Fruit fly (Drosophila melanogaster): ENCODE data around the gene Npc2c.
A peak's percentile ranks its signal among the peaks of the same experiment; 100 is the strongest.

Npc2c gene

dm6 chr3R:10097531-10098295 lies 37.7 kb downstream of the Npc2c start (continued):
- peak; percentile 51 for TF ChIP-seq Blimp-1 (GFP tag; optimal IDR thresholded peaks at IDR 0.05)
- TF ChIP-seq Side (GFP tag; optimal IDR thresholded peaks at IDR 0.05) = peak; percentile 46
- no peak for TF ChIP-seq sim (GFP tag; IDR thresholded peaks at IDR 0.05)
- TF ChIP-seq CG12104 (GFP tag; optimal IDR thresholded peaks at IDR 0.05) = no peak
- TF ChIP-seq CG10654 (GFP tag; optimal IDR thresholded peaks at IDR 0.05) = peak; percentile 37
- no peak for TF ChIP-seq CG42726 (GFP tag; IDR thresholded peaks at IDR 0.05; ENCODE audit: partially characterized antibody)
- TF ChIP-seq pros (GFP tag; optimal IDR thresholded peaks at IDR 0.05) = no peak
- TF ChIP-seq dan (GFP tag; IDR thresholded peaks at IDR 0.05) = no peak
- peak; percentile 27 for TF ChIP-seq CG5180 (GFP tag; optimal IDR thresholded peaks at IDR 0.05)
- peak; percentile 36; the same call in 1 of the 2 replicates for TF ChIP-seq CG11696 (GFP tag; IDR thresholded peaks at IDR 0.05)
- no peak for TF ChIP-seq CG5245 (GFP tag; optimal IDR thresholded peaks at IDR 0.05)
- TF ChIP-seq CG8388 (GFP tag; optimal IDR thresholded peaks at IDR 0.05) = peak; percentile 50
- TF ChIP-seq Lim3 (GFP tag; IDR thresholded peaks at IDR 0.05) = no peak
- TF ChIP-seq Xbp1 (GFP tag; optimal IDR thresholded peaks at IDR 0.05) = peak; percentile 62
- peak; percentile 42 for TF ChIP-seq salm (tag; optimal IDR thresholded peaks at IDR 0.05)
- peak; percentile 60; the same call in 2 of the 3 replicates for TF ChIP-seq CG17361 (GFP tag; IDR thresholded peaks at IDR 0.05)
- TF ChIP-seq maf-S (GFP tag; optimal IDR thresholded peaks at IDR 0.05) = peak; percentile 42
- TF ChIP-seq CG2120 (GFP tag; optimal IDR thresholded peaks at IDR 0.05) = peak; percentile 90
- TF ChIP-seq CG1529 (GFP tag; optimal IDR thresholded peaks at IDR 0.05) = peak; percentile 37
- no peak for TF ChIP-seq lola (GFP tag; optimal IDR thresholded peaks at IDR 0.05)
- peak; percentile 83 for TF ChIP-seq gem (tag; optimal IDR thresholded peaks at IDR 0.05)
- TF ChIP-seq Ptx1 (GFP tag; IDR thresholded peaks at IDR 0.05) = peak; percentile 73
- peak; percentile 53 for TF ChIP-seq CG1603 (tag; optimal IDR thresholded peaks at IDR 0.05)
- peak; percentile 72 for TF ChIP-seq CG17359 (tag; optimal IDR thresholded peaks at IDR 0.05)
- peak; percentile 81 for TF ChIP-seq CG7987 (GFP tag; optimal IDR thresholded peaks at IDR 0.05)
- no peak for TF ChIP-seq BEAF-32 (GFP tag; optimal IDR thresholded peaks at IDR 0.05)
- no peak for TF ChIP-seq wor (GFP tag; IDR thresholded peaks at IDR 0.05)
- TF ChIP-seq Ssrp (tag; optimal IDR thresholded peaks at IDR 0.05) = peak; percentile 48
- no peak; the same call in 1 of the 2 replicates for TF ChIP-seq Oaz (GFP tag; IDR thresholded peaks at IDR 0.05)
- peak; percentile 39 for TF ChIP-seq CG10267 (tag; optimal IDR thresholded peaks at IDR 0.05)
- peak; percentile 60 for TF ChIP-seq CG12769 (tag; optimal IDR thresholded peaks at IDR 0.05)
- no peak for TF ChIP-seq tup (GFP tag; optimal IDR thresholded peaks at IDR 0.05)
- no peak for TF ChIP-seq bbx (GFP tag; IDR thresholded peaks at IDR 0.05; ENCODE audit: partially characterized antibody)
- TF ChIP-seq ATbp (GFP tag; optimal IDR thresholded peaks at IDR 0.05) = peak; percentile 51
- TF ChIP-seq schlank (tag; optimal IDR thresholded peaks at IDR 0.05) = peak; percentile 73
- TF ChIP-seq br (optimal IDR thresholded peaks at IDR 0.05) = no peak
- peak; percentile 60 for TF ChIP-seq Dip3 (GFP tag; optimal IDR thresholded peaks at IDR 0.05)
- 0 out of 3 replicates have a peak, but pooled peaks have one; percentile 29 for TF ChIP-seq CG11695 (GFP tag; IDR thresholded peaks at IDR 0.05)
- TF ChIP-seq cg (GFP tag; optimal IDR thresholded peaks at IDR 0.05) = peak; percentile 39
- peak; percentile 32 for TF ChIP-seq CG12299 (tag; optimal IDR thresholded peaks at IDR 0.05)
- peak; percentile 50 for TF ChIP-seq pum (GFP tag; optimal IDR thresholded peaks at IDR 0.05)
- peak in 1 of 2 experiments; percentile 88 for TF ChIP-seq Hr78 (GFP tag; optimal IDR thresholded peaks at IDR 0.05)
- TF ChIP-seq CG15479 (GFP tag; optimal IDR thresholded peaks at IDR 0.05) = no peak
- TF ChIP-seq CG5953 (GFP tag; IDR thresholded peaks at IDR 0.05) = no peak
- TF ChIP-seq CG16815 (GFP tag; optimal IDR thresholded peaks at IDR 0.05) = peak; percentile 4
- no peak for TF ChIP-seq CG6791 (GFP tag; IDR thresholded peaks at IDR 0.05; ENCODE audit: partially characterized antibody)
- peak; percentile 76 for TF ChIP-seq Fer1 (GFP tag; optimal IDR thresholded peaks at IDR 0.05)
- TF ChIP-seq dimm (GFP tag; IDR thresholded peaks at IDR 0.05) = no peak

All from whole organism, embryonic.